Worm (Caenorhabditis elegans): ENCODE data around the gene srab-6.

srab-6 gene

ce11 chrV:3113751-3114150, 38.0 kb downstream of the srab-6 start, which contains the start of gene Y73C8C.8:
Gene Y73C8C.8 (minus strand): TSS chrV:3113851.
- TF ChIP-seq rnt-1 (tag; optimal IDR thresholded peaks at IDR 0.05) (no peak), ztf-16 (tag; optimal IDR thresholded peaks at IDR 0.05) (no peak), C08G9.2 (tag; optimal IDR thresholded peaks at IDR 0.05) (no peak), K02D7.2 (tag; optimal IDR thresholded peaks at IDR 0.05) (no peak), unc-42 (tag; optimal IDR thresholded peaks at IDR 0.05) (no peak), fax-1 (tag; optimal IDR thresholded peaks at IDR 0.05) (no peak), ttx-3 (tag; optimal IDR thresholded peaks at IDR 0.05) (no peak), ama-1 (optimal IDR thresholded peaks at IDR 0.05) (no peak), ceh-19 (GFP tag; optimal IDR thresholded peaks at IDR 0.05) (no peak), unc-86 (tag; optimal IDR thresholded peaks at IDR 0.05) (no peak), pat-9 (tag; optimal IDR thresholded peaks at IDR 0.05) (no peak), hlh-30 (tag; optimal IDR thresholded peaks at IDR 0.05; ENCODE audit: insufficient read depth) (no peak)

ce11 chrV:3112198-3112597, 39.6 kb downstream of the srab-6 start:
- TF ChIP-seq ahr-1 (tag; optimal IDR thresholded peaks at IDR 0.05) (no peak), pax-1 (tag; optimal IDR thresholded peaks at IDR 0.05) (no peak), pha-4 (tag; optimal IDR thresholded peaks at IDR 0.05) (no peak), K09A11.1 (tag; optimal IDR thresholded peaks at IDR 0.05; ENCODE audit: insufficient read depth) (no peak), ceh-19 (GFP tag; optimal IDR thresholded peaks at IDR 0.05) (no peak), Y22D7AL.16 (tag; optimal IDR thresholded peaks at IDR 0.05) (no peak), nhr-11 (tag; optimal IDR thresholded peaks at IDR 0.05) (no peak), hlh-13 (GFP tag; optimal IDR thresholded peaks at IDR 0.05) (no peak), unc-55 (GFP tag; optimal IDR thresholded peaks at IDR 0.05) (no peak), ceh-48 (tag; optimal IDR thresholded peaks at IDR 0.05) (no peak), ceh-14 (tag; optimal IDR thresholded peaks at IDR 0.05) (no peak), T23F11.4 (GFP tag; optimal IDR thresholded peaks at IDR 0.05) (no peak), ceh-9 (tag; optimal IDR thresholded peaks at IDR 0.05) (no peak), rnt-1 (tag; optimal IDR thresholded peaks at IDR 0.05) (no peak), ztf-16 (tag; optimal IDR thresholded peaks at IDR 0.05) (no peak), pat-9 (tag; optimal IDR thresholded peaks at IDR 0.05) (no peak), ceh-22 (tag; optimal IDR thresholded peaks at IDR 0.05) (no peak), gmeb-2 (tag; optimal IDR thresholded peaks at IDR 0.05) (no peak), pha-2 (tag; optimal IDR thresholded peaks at IDR 0.05) (no peak), tbx-7 (tag; optimal IDR thresholded peaks at IDR 0.05) (no peak)

- TF ChIP-seq rnt-1 (tag; optimal IDR thresholded peaks at IDR 0.05) (no peak), K02D7.2 (tag; optimal IDR thresholded peaks at IDR 0.05) (no peak), ttx-3 (tag; optimal IDR thresholded peaks at IDR 0.05) (no peak), ceh-2 (tag; optimal IDR thresholded peaks at IDR 0.05) (no peak), fkh-10 (GFP tag; optimal IDR thresholded peaks at IDR 0.05) (no peak), zip-5 (tag; optimal IDR thresholded peaks at IDR 0.05) (no peak), ceh-9 (tag; optimal IDR thresholded peaks at IDR 0.05) (no peak), T23F11.4 (GFP tag; optimal IDR thresholded peaks at IDR 0.05) (no peak), ceh-18 (tag; optimal IDR thresholded peaks at IDR 0.05) (no peak), hlh-15 (tag; optimal IDR thresholded peaks at IDR 0.05) (no peak), lim-6 (tag; optimal IDR thresholded peaks at IDR 0.05) (no peak), ref-2 (tag; optimal IDR thresholded peaks at IDR 0.05) (no peak), unc-3 (GFP tag; conservative IDR thresholded peaks at IDR 0.05) (no peak), unc-3 (tag; optimal IDR thresholded peaks at IDR 0.05) (no peak), pag-3 (tag; optimal IDR thresholded peaks at IDR 0.05; ENCODE audit: borderline replicate concordance) (no peak), che-1 (tag; optimal IDR thresholded peaks at IDR 0.05) (no peak), dve-1 (tag; optimal IDR thresholded peaks at IDR 0.05) (no peak), npax-4 (tag; optimal IDR thresholded peaks at IDR 0.05) (no peak), ceh-48 (tag; optimal IDR thresholded peaks at IDR 0.05) (no peak)
Measured at ce11 chrV:3107450-3107849, 44.3 kb downstream of the srab-6 start, which contains the start of gene str-68. Gene str-68 (minus strand): TSS chrV:3107550.
